Worm (Caenorhabditis elegans) whole organism, midembryonic: ENCODE data around the gene glb-4.
A peak's percentile ranks its signal among the peaks of the same experiment; 100 is the strongest.
"Not testable (repeated sequence)": the region's sequence is repeated elsewhere in the genome, so short reads cannot be mapped to it uniquely, and the experiment has no call there.

ENCODE experiments used
- T22C8.4 ChIP-seq: fragments of 200-800 bp; sonication (Bioruptor generic); IDR thresholded peaks from 2 replicates; pipeline ENCODE4 v1.3.6; 2022; ENCODE audit warnings: missing genetic modification characterization, missing compliant biosample characterization
- cog-1 ChIP-seq: sonication (generic microtip); optimal IDR thresholded peaks from 2 replicates; lab custom pipeline; 2016; ENCODE audit warnings: missing genetic modification characterization, missing compliant biosample characterization
- flt-1 ChIP-seq: fragments of 200-800 bp; sonication (Bioruptor generic); IDR thresholded peaks from 2 replicates; pipeline ENCODE4 v1.3.6; 2022; ENCODE audit warnings: missing genetic modification characterization, missing compliant biosample characterization
- klf-2 ChIP-seq: fragments of 200-800 bp; sonication (Bioruptor generic); conservative IDR thresholded peaks from 2 replicates; pipeline ENCODE4 v1.3.6; 2022; ENCODE audit warnings: missing genetic modification reagents, missing genetic modification characterization, missing compliant biosample characterization
- med-1 ChIP-seq: sonication (generic microtip); optimal IDR thresholded peaks from 2 replicates; lab custom pipeline; 2017; ENCODE audit warnings: missing genetic modification characterization, mild to moderate bottlenecking, missing compliant biosample characterization, antibody characterized with exemption, missing genetic modification reagents; ENCODE audit not compliant: insufficient read depth
- ref-1 ChIP-seq: fragments of 200-800 bp; sonication (Bioruptor generic); conservative IDR thresholded peaks from 2 replicates; pipeline ENCODE4 v1.3.6; 2022; ENCODE audit warnings: missing genetic modification reagents, missing genetic modification characterization, missing compliant biosample characterization
- tab-1 ChIP-seq: fragments of 200-800 bp; sonication (Bioruptor generic); IDR thresholded peaks from 2 replicates; pipeline ENCODE4 v1.3.6; 2022; ENCODE audit warnings: missing genetic modification characterization, missing compliant biosample characterization
- ztf-23 ChIP-seq: fragments of 200-800 bp; sonication (Bioruptor generic); IDR thresholded peaks from 2 replicates; pipeline ENCODE4 v1.3.6; 2022; ENCODE audit warnings: missing genetic modification reagents, missing genetic modification characterization, missing compliant biosample characterization
- ztf-29 ChIP-seq: fragments of 200-800 bp; sonication (Bioruptor generic); IDR thresholded peaks from 2 replicates; pipeline ENCODE4 v1.3.6; 2022; ENCODE audit warnings: missing genetic modification reagents, missing genetic modification characterization, missing compliant biosample characterization

The glb-4 gene

ce11 chrII:11126312-11127000 is 15.4 kb upstream of the glb-4 start, which contains the start of the genes rps-9 and lsm-1:
Gene rps-9 (minus strand): TSS chrII:11126362.
Gene lsm-1 (plus strand): TSS chrII:11126950.
- TF ChIP-seq flt-1 (GFP tag; lab: Robert Waterston, UW) (peak; percentile 46; the same call in 1 of the 2 replicates), klf-2 (GFP tag; lab: Robert Waterston, UW) (no peak), cog-1 (tag; lab: Kevin White, UChicago) (no peak)

ce11 chrII:11125059-11125594 is 14.1 kb upstream of the glb-4 start:
- TF ChIP-seq T22C8.4 (GFP tag; lab: Robert Waterston, UW) (no peak), cog-1 (tag; lab: Kevin White, UChicago) (no peak)

ce11 chrII:11121800-11122199 is 10.8 kb upstream of the glb-4 start, which contains the start of gene W10C6.2:
Gene W10C6.2 (minus strand): TSS chrII:11121900.
- not testable (repeated sequence) for TF ChIP-seq med-1 (GFP tag; lab: Kevin White, UChicago); cog-1 (tag; lab: Kevin White, UChicago); flt-1 (GFP tag; lab: Robert Waterston, UW)

ce11 chrII:11112419-11112818 is 1.4 kb upstream of the glb-4 start, which contains the start of gene mat-2:
Gene mat-2 (plus strand): TSS chrII:11112719.
- TF ChIP-seq med-1 (GFP tag; lab: Kevin White, UChicago) (no peak), ztf-23 (GFP tag; lab: Robert Waterston, UW) (no peak), cog-1 (tag; lab: Kevin White, UChicago) (no peak), ztf-29 (GFP tag; lab: Robert Waterston, UW) (no peak), klf-2 (GFP tag; lab: Robert Waterston, UW) (no peak), tab-1 (GFP tag; lab: Robert Waterston, UW) (no peak), flt-1 (GFP tag; lab: Robert Waterston, UW) (no peak)

ce11 chrII:11110419-11110818 is 588 bp downstream of the glb-4 start:
- no peak for TF ChIP-seq klf-2 (GFP tag; lab: Robert Waterston, UW)
- no peak for TF ChIP-seq ref-1
- TF ChIP-seq ztf-23 (GFP tag; lab: Robert Waterston, UW) = no peak
- TF ChIP-seq flt-1 (GFP tag; lab: Robert Waterston, UW) = no peak
- no peak for TF ChIP-seq T22C8.4 (GFP tag; lab: Robert Waterston, UW)
- no peak for TF ChIP-seq med-1 (GFP tag; lab: Kevin White, UChicago)
- no peak for TF ChIP-seq tab-1 (GFP tag; lab: Robert Waterston, UW)
- no peak for TF ChIP-seq ztf-29 (GFP tag; lab: Robert Waterston, UW)
- TF ChIP-seq cog-1 (tag; lab: Kevin White, UChicago) = no peak

ce11 chrII:11107828-11108227 is 3.2 kb downstream of the glb-4 start, which contains the start of gene apc-17:
Gene apc-17 (plus strand): TSS chrII:11108128.
- no peak for TF ChIP-seq T22C8.4 (GFP tag; lab: Robert Waterston, UW)
- no peak for TF ChIP-seq flt-1 (GFP tag; lab: Robert Waterston, UW)
- no peak for TF ChIP-seq ztf-23 (GFP tag; lab: Robert Waterston, UW)
- TF ChIP-seq med-1 (GFP tag; lab: Kevin White, UChicago) = no peak

- TF ChIP-seq klf-2 (GFP tag; lab: Robert Waterston, UW) (no peak), tab-1 (GFP tag; lab: Robert Waterston, UW) (no peak), T22C8.4 (GFP tag; lab: Robert Waterston, UW) (no peak), med-1 (GFP tag; lab: Kevin White, UChicago) (no peak), cog-1 (tag; lab: Kevin White, UChicago) (no peak), flt-1 (GFP tag; lab: Robert Waterston, UW) (no peak), ztf-29 (GFP tag; lab: Robert Waterston, UW) (no peak)
These were observed 4.9 kb downstream of the glb-4 start, which contains the start of gene nasp-1 for ce11 chrII:11105981-11106711. Gene nasp-1 (plus strand): TSS chrII:11106612.

- TF ChIP-seq ref-1 = no peak
- TF ChIP-seq cog-1 (tag; lab: Kevin White, UChicago) = no peak
- TF ChIP-seq klf-2 (GFP tag; lab: Robert Waterston, UW) = no peak
- no peak for TF ChIP-seq med-1 (GFP tag; lab: Kevin White, UChicago)
- no peak for TF ChIP-seq tab-1 (GFP tag; lab: Robert Waterston, UW)
- no peak for TF ChIP-seq ztf-23 (GFP tag; lab: Robert Waterston, UW)
- TF ChIP-seq ztf-29 (GFP tag; lab: Robert Waterston, UW) = no peak
- no peak for TF ChIP-seq flt-1 (GFP tag; lab: Robert Waterston, UW)
- TF ChIP-seq T22C8.4 (GFP tag; lab: Robert Waterston, UW) = no peak
These were observed 6.8 kb downstream of the glb-4 start, which contains the start of gene C09H10.9 for ce11 chrII:11104162-11104561. Gene C09H10.9 (plus strand): TSS chrII:11104462.

ce11 chrII:11103657-11104056 is 7.3 kb downstream of the glb-4 start, which contains the start of gene C09H10.5:
Gene C09H10.5 (minus strand): TSS chrII:11103757.
- TF ChIP-seq tab-1 (GFP tag; lab: Robert Waterston, UW) (no peak), ref-1 (no peak), ztf-29 (GFP tag; lab: Robert Waterston, UW) (no peak), ztf-23 (GFP tag; lab: Robert Waterston, UW) (no peak), cog-1 (tag; lab: Kevin White, UChicago) (no peak), klf-2 (GFP tag; lab: Robert Waterston, UW) (no peak), T22C8.4 (GFP tag; lab: Robert Waterston, UW) (no peak), med-1 (GFP tag; lab: Kevin White, UChicago) (no peak), flt-1 (GFP tag; lab: Robert Waterston, UW) (no peak)
